Fruit fly (Drosophila melanogaster) whole organism, embryonic: Measurements from ENCODE around the gene Spn28Db.

Source experiments
- Atf6 ChIP-seq: fragments of 200-800 bp; sonication (Bioruptor generic); IDR thresholded peaks from 2 replicates; pipeline ENCODE4 v1.3.6; 2022; ENCODE audit warnings: missing biosample characterization, missing genetic modification characterization
- CG11398 ChIP-seq: fragments of 200-800 bp; sonication (Bioruptor generic); optimal IDR thresholded peaks from 2 replicates; lab custom pipeline; 2016; ENCODE audit warnings: missing biosample characterization, missing genetic modification characterization
- CG11560 ChIP-seq: fragments of 200-800 bp; sonication (Bioruptor generic); IDR thresholded peaks from 3 replicates; pipeline ENCODE4 v1.3.6; 2022; ENCODE audit warnings: missing biosample characterization, missing genetic modification characterization
- CG12071 ChIP-seq: fragments of 200-800 bp; sonication (Bioruptor generic); optimal IDR thresholded peaks from 3 replicates; lab custom pipeline; 2018; ENCODE audit warnings: missing biosample characterization, mild to moderate bottlenecking, missing genetic modification characterization
- CG12769 ChIP-seq: fragments of 200-800 bp; sonication (Bioruptor generic); optimal IDR thresholded peaks from 2 replicates; lab custom pipeline; 2019; ENCODE audit warnings: missing biosample characterization, mild to moderate bottlenecking, missing genetic modification characterization, moderate library complexity
- CG13775 ChIP-seq: fragments of 200-800 bp; sonication (Bioruptor generic); optimal IDR thresholded peaks from 3 replicates; lab custom pipeline; 2017; ENCODE audit warnings: missing biosample characterization, mild to moderate bottlenecking, missing genetic modification characterization
- CG14710 ChIP-seq: fragments of 200-800 bp; sonication (Bioruptor generic); optimal IDR thresholded peaks from 3 replicates; lab custom pipeline; 2019; ENCODE audit warnings: missing biosample characterization, mild to moderate bottlenecking, missing genetic modification characterization, moderate library complexity
- CG15696 ChIP-seq: fragments of 200-800 bp; sonication (Bioruptor generic); optimal IDR thresholded peaks from 2 replicates; lab custom pipeline; 2019; ENCODE audit warnings: missing biosample characterization, mild to moderate bottlenecking, missing genetic modification characterization, moderate library complexity
- CG16813 ChIP-seq: fragments of 200-800 bp; sonication (Bioruptor generic); IDR thresholded peaks from 3 replicates; pipeline ENCODE4 v1.3.6; 2022; ENCODE audit warnings: missing biosample characterization, missing genetic modification characterization; ENCODE audit not compliant: partially characterized antibody
- CG17186 ChIP-seq: fragments of 200-800 bp; sonication (Bioruptor generic); optimal IDR thresholded peaks from 3 replicates; lab custom pipeline; 2017; ENCODE audit warnings: missing biosample characterization, missing genetic modification reagents, missing genetic modification characterization
- CG31365 ChIP-seq: fragments of 200-800 bp; sonication (Bioruptor generic); optimal IDR thresholded peaks from 2 replicates; lab custom pipeline; 2018; ENCODE audit warnings: missing biosample characterization, mild to moderate bottlenecking, missing genetic modification characterization
- CG4617 ChIP-seq: fragments of 200-800 bp; sonication (Bioruptor generic); optimal IDR thresholded peaks from 3 replicates; lab custom pipeline; 2016; ENCODE audit warnings: missing biosample characterization, missing genetic modification characterization, borderline replicate concordance
- CG4820 ChIP-seq: fragments of 200-800 bp; sonication (Bioruptor generic); optimal IDR thresholded peaks from 3 replicates; lab custom pipeline; 2016; ENCODE audit warnings: missing biosample characterization, missing genetic modification characterization
- CG4854 ChIP-seq: fragments of 200-800 bp; sonication (Bioruptor generic); optimal IDR thresholded peaks from 2 replicates; lab custom pipeline; 2016; ENCODE audit warnings: missing biosample characterization, missing genetic modification characterization, inconsistent platforms
- CG6175 ChIP-seq: fragments of 200-800 bp; sonication (Bioruptor generic); IDR thresholded peaks from 3 replicates; pipeline ENCODE4 v1.3.6; 2022; ENCODE audit warnings: missing biosample characterization, missing genetic modification characterization
- CG7963 ChIP-seq: fragments of 200-800 bp; sonication (Bioruptor generic); IDR thresholded peaks from 3 replicates; pipeline ENCODE4 v1.3.6; 2022; ENCODE audit warnings: missing biosample characterization, missing genetic modification characterization; ENCODE audit not compliant: partially characterized antibody
- CG8290 ChIP-seq, 3 experiments: fragments of 200-800 bp; sonication (Bioruptor generic); optimal IDR thresholded peaks; 2 replicates each; lab custom pipeline; 2016 to 2019; ENCODE audit warnings: missing biosample characterization in 3 of 3, missing genetic modification characterization in 3 of 3, mild to moderate bottlenecking in 2 of 3, moderate library complexity in 1 of 3
- CG8478 ChIP-seq: fragments of >200 bp; optimal IDR thresholded peaks from 2 replicates; lab custom pipeline; 2018
- Hand ChIP-seq: fragments of 200-800 bp; sonication (Bioruptor generic); optimal IDR thresholded peaks from 2 replicates; lab custom pipeline; 2017; ENCODE audit warnings: mild to moderate bottlenecking, missing biosample characterization, missing genetic modification reagents, missing genetic modification characterization
- Hey ChIP-seq: fragments of 200-800 bp; sonication (Bioruptor generic); optimal IDR thresholded peaks from 3 replicates; lab custom pipeline; 2018; ENCODE audit warnings: missing biosample characterization, mild to moderate bottlenecking, missing genetic modification characterization
- Mrtf ChIP-seq: fragments of 200-800 bp; sonication (Bioruptor generic); IDR thresholded peaks from 3 replicates; pipeline ENCODE4 v1.3.6; 2022; ENCODE audit warnings: missing biosample characterization, missing genetic modification characterization
- Nf-YB ChIP-seq: fragments of 200-800 bp; sonication (Bioruptor generic); optimal IDR thresholded peaks from 3 replicates; lab custom pipeline; 2019; ENCODE audit warnings: missing biosample characterization, mild to moderate bottlenecking, missing genetic modification characterization, moderate library complexity
- Side ChIP-seq: fragments of 200-800 bp; sonication (Bioruptor generic); optimal IDR thresholded peaks from 2 replicates; lab custom pipeline; 2016; ENCODE audit warnings: missing biosample characterization, missing genetic modification characterization
- Sin3A ChIP-seq: fragments of >200 bp; optimal IDR thresholded peaks from 2 replicates; lab custom pipeline; 2018
- Taf1 ChIP-seq: fragments of 200-800 bp; sonication (Bioruptor generic); IDR thresholded peaks from 2 replicates; pipeline ENCODE4 v1.3.6; 2022; ENCODE audit warnings: missing biosample characterization, missing genetic modification characterization
- ase ChIP-seq: fragments of 200-800 bp; sonication (Bioruptor generic); IDR thresholded peaks from 3 replicates; pipeline ENCODE4 v1.3.6; 2022; ENCODE audit warnings: missing biosample characterization, missing genetic modification characterization
- chif ChIP-seq, 2 experiments: fragments of 200-800 bp; sonication (Bioruptor generic); optimal IDR thresholded peaks; 3 replicates each; lab custom pipeline; 2016; ENCODE audit warnings: missing biosample characterization in 2 of 2, missing genetic modification characterization in 2 of 2
- croc ChIP-seq: fragments of 200-800 bp; sonication (Bioruptor generic); conservative IDR thresholded peaks from 3 replicates; pipeline ENCODE4 v1.3.6; 2022; ENCODE audit warnings: missing biosample characterization, missing genetic modification characterization
- dpn ChIP-seq, 2 experiments: fragments of 200-800 bp; sonication (Bioruptor generic); optimal IDR thresholded peaks; 3 replicates each; lab custom pipeline; 2016; ENCODE audit warnings: missing biosample characterization in 2 of 2, missing genetic modification characterization in 2 of 2
- gem ChIP-seq: fragments of 200-800 bp; sonication (Bioruptor generic); optimal IDR thresholded peaks from 2 replicates; lab custom pipeline; 2019; ENCODE audit warnings: missing biosample characterization, mild to moderate bottlenecking, missing genetic modification characterization, moderate library complexity
- gsb ChIP-seq: fragments of 200-800 bp; sonication (Bioruptor generic); IDR thresholded peaks from 2 replicates; pipeline ENCODE4 v1.3.6; 2022; ENCODE audit warnings: missing biosample characterization, missing genetic modification characterization
- her ChIP-seq: fragments of 200-800 bp; sonication (Bioruptor generic); optimal IDR thresholded peaks from 2 replicates; lab custom pipeline; 2016; ENCODE audit warnings: missing biosample characterization, missing genetic modification characterization
- klu ChIP-seq: fragments of 200-800 bp; sonication (Bioruptor generic); IDR thresholded peaks from 2 replicates; pipeline ENCODE4 v1.3.6; 2022; ENCODE audit warnings: missing biosample characterization, missing genetic modification characterization
- lab ChIP-seq: fragments of 200-800 bp; sonication (Bioruptor generic); optimal IDR thresholded peaks from 3 replicates; lab custom pipeline; 2017; ENCODE audit warnings: missing biosample characterization, missing genetic modification characterization, mild to moderate bottlenecking, moderate library complexity, missing genetic modification reagents
- lmd ChIP-seq: fragments of 200-800 bp; sonication (Bioruptor generic); IDR thresholded peaks from 2 replicates; pipeline ENCODE4 v1.3.6; 2022; ENCODE audit warnings: missing biosample characterization, missing genetic modification characterization
- maf-S ChIP-seq: fragments of 200-800 bp; sonication (Bioruptor generic); optimal IDR thresholded peaks from 2 replicates; lab custom pipeline; 2016; ENCODE audit warnings: missing biosample characterization, missing genetic modification characterization
- odd ChIP-seq: fragments of 200-800 bp; sonication (Bioruptor generic); optimal IDR thresholded peaks from 2 replicates; lab custom pipeline; 2017; ENCODE audit warnings: missing biosample characterization, mild to moderate bottlenecking, missing genetic modification characterization
- pho ChIP-seq: fragments of 200-800 bp; sonication (Bioruptor generic); optimal IDR thresholded peaks from 2 replicates; lab custom pipeline; 2016; ENCODE audit warnings: missing biosample characterization, missing genetic modification characterization
- ranshi ChIP-seq: fragments of 200-800 bp; sonication (Bioruptor generic); IDR thresholded peaks from 2 replicates; pipeline ENCODE4 v1.3.6; 2022; ENCODE audit warnings: missing biosample characterization, missing genetic modification characterization
- rib ChIP-seq: fragments of 200-800 bp; sonication (Bioruptor generic); IDR thresholded peaks from 2 replicates; pipeline ENCODE4 v1.3.6; 2022; ENCODE audit warnings: missing biosample characterization, missing genetic modification characterization
- row ChIP-seq: fragments of 200-800 bp; sonication (Bioruptor generic); IDR thresholded peaks from 3 replicates; pipeline ENCODE4 v1.3.6; 2022; ENCODE audit warnings: missing biosample characterization, missing genetic modification characterization
- salm ChIP-seq: fragments of 200-800 bp; sonication (Bioruptor generic); optimal IDR thresholded peaks from 2 replicates; lab custom pipeline; 2018; ENCODE audit warnings: missing biosample characterization, mild to moderate bottlenecking, missing genetic modification characterization
- seq ChIP-seq: fragments of 200-800 bp; sonication (Bioruptor generic); IDR thresholded peaks from 2 replicates; pipeline ENCODE4 v1.3.6; 2022; ENCODE audit warnings: missing biosample characterization, missing genetic modification characterization
- stwl ChIP-seq: fragments of 200-800 bp; sonication (Bioruptor generic); optimal IDR thresholded peaks from 3 replicates; lab custom pipeline; 2018; ENCODE audit warnings: missing biosample characterization, mild to moderate bottlenecking, missing genetic modification characterization, moderate library complexity
- sug ChIP-seq: fragments of 200-800 bp; optimal IDR thresholded peaks from 2 replicates; lab custom pipeline; 2019; ENCODE audit warnings: missing biosample characterization, mild to moderate bottlenecking, missing genetic modification characterization, moderate library complexity
- twi ChIP-seq: fragments of 200-800 bp; optimal IDR thresholded peaks from 2 replicates; lab custom pipeline; 2019; ENCODE audit warnings: missing biosample characterization, mild to moderate bottlenecking, missing genetic modification characterization, moderate library complexity
- unpg ChIP-seq: fragments of 200-800 bp; sonication (Bioruptor generic); optimal IDR thresholded peaks from 3 replicates; lab custom pipeline; 2018; ENCODE audit warnings: missing biosample characterization, mild to moderate bottlenecking, missing genetic modification characterization, moderate library complexity
- wdn ChIP-seq: fragments of 200-800 bp; sonication (Bioruptor generic); IDR thresholded peaks from 2 replicates; pipeline ENCODE4 v1.3.6; 2022; ENCODE audit warnings: missing biosample characterization, missing genetic modification characterization
- zen ChIP-seq: fragments of 200-800 bp; sonication (Bioruptor generic); optimal IDR thresholded peaks from 3 replicates; lab custom pipeline; 2018; ENCODE audit warnings: missing biosample characterization, mild to moderate bottlenecking, missing genetic modification characterization, moderate library complexity

The Spn28Db gene

DNA sequence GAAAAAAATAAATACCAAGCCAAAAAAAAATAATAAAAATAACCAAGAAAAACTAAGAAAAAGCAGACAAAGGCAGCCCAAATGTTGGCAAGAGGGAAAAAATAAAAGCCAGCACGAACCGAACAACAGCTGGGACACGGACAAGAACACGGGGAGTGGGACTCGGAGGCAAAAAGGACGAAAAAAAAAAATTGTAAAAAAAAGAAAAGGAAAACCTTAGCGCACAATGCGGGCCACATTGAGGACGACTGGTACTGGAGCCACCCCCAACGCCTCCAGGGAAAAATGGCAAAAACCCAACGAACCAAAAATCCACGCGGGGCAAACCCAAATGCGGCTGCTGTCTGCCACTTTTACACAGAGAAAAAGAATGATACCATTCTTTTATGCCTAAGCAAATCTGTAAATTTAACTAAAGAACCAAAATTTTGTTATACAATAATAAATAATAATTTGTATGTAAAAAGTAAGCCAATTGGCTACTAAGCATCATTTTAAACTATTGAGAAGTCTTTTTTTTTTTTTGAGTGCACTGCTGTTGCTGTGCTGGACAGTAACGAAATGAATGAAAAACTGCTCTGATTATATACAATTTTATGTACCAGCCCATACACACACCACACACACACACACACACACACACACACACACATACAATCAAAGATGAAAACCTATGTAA is 41.7 kb upstream of the Spn28Db start (continued):
- TF ChIP-seq chif (GFP tag; optimal IDR thresholded peaks at IDR 0.05; lab: Kevin White, UChicago), result peak in 1 of 2 experiments; percentile 30
- no peak for TF ChIP-seq CG16813 (GFP tag; lab: Robert Waterston, UW)
- TF ChIP-seq salm (tag; lab: Kevin White, UChicago), result no peak
- peak; percentile 33 for TF ChIP-seq CG14710
- no peak for TF ChIP-seq CG8478 (lab: Kevin White, UChicago)
- TF ChIP-seq klu, result peak; percentile 58
- no peak for TF ChIP-seq Sin3A (lab: Kevin White, UChicago)
- peak; percentile 94 for TF ChIP-seq lab (GFP tag; lab: Kevin White, UChicago)
- TF ChIP-seq CG8290 (GFP tag; optimal IDR thresholded peaks at IDR 0.05; lab: Kevin White, UChicago), result no peak
- peak in 1 of 2 experiments; percentile 39 for TF ChIP-seq CG8290 (tag; optimal IDR thresholded peaks at IDR 0.05; lab: Kevin White, UChicago)
- TF ChIP-seq Atf6, result peak; percentile 89
- no peak for TF ChIP-seq CG4854 (GFP tag; lab: Kevin White, UChicago)
- TF ChIP-seq Taf1 (GFP tag; lab: Robert Waterston, UW), result peak; percentile 38; the same call in 1 of the 2 replicates
- no peak for TF ChIP-seq CG31365 (tag; lab: Kevin White, UChicago)
- peak; percentile 83 for TF ChIP-seq row (GFP tag; lab: Robert Waterston, UW)
- TF ChIP-seq CG11398 (GFP tag; lab: Kevin White, UChicago), result no peak
- peak; percentile 63 for TF ChIP-seq unpg (GFP tag; lab: Kevin White, UChicago)
- peak; percentile 60; the same call in 1 of the 2 replicates for TF ChIP-seq gsb
- TF ChIP-seq Hand (GFP tag; lab: Kevin White, UChicago), result peak; percentile 85
- peak; percentile 72; the same call in 1 of the 2 replicates for TF ChIP-seq rib (GFP tag; lab: Robert Waterston, UW)
- peak; percentile 3 to 52 for TF ChIP-seq dpn (GFP tag; optimal IDR thresholded peaks at IDR 0.05; lab: Kevin White, UChicago)
- peak; percentile 42 for TF ChIP-seq CG13775 (GFP tag; lab: Kevin White, UChicago)
- no peak for TF ChIP-seq twi (tag; lab: Kevin White, UChicago)
- TF ChIP-seq CG12071 (GFP tag; lab: Kevin White, UChicago), result peak; percentile 62
- TF ChIP-seq gem (tag; lab: Kevin White, UChicago), result peak; percentile 77
- TF ChIP-seq ase (GFP tag; lab: Robert Waterston, UW), result peak; percentile 73; the same call in 2 of the 3 replicates
- peak; percentile 60 for TF ChIP-seq wdn (GFP tag; lab: Robert Waterston, UW)
- peak; percentile 42 for TF ChIP-seq pho (GFP tag; lab: Kevin White, UChicago)
- TF ChIP-seq her (GFP tag; lab: Kevin White, UChicago), result no peak
- no peak for TF ChIP-seq Hey
- peak; percentile 32 for TF ChIP-seq CG15696 (tag; lab: Kevin White, UChicago)
- TF ChIP-seq CG17186 (GFP tag; lab: Kevin White, UChicago), result no peak
- TF ChIP-seq stwl (tag; lab: Kevin White, UChicago), result no peak
- peak; percentile 30 for TF ChIP-seq CG4820 (GFP tag; lab: Kevin White, UChicago)
- peak; percentile 14 for TF ChIP-seq maf-S (GFP tag; lab: Kevin White, UChicago)
- TF ChIP-seq croc (GFP tag; lab: Robert Waterston, UW), result peak; percentile 29; the same call in 1 of the 3 replicates
- TF ChIP-seq CG12769 (tag; lab: Kevin White, UChicago), result peak; percentile 60
- no peak for TF ChIP-seq CG4617 (GFP tag; lab: Kevin White, UChicago)
- peak; percentile 41 for TF ChIP-seq odd (GFP tag; lab: Kevin White, UChicago)
- peak; percentile 80 for TF ChIP-seq lmd (GFP tag; lab: Robert Waterston, UW)
- peak; percentile 73 for TF ChIP-seq seq (GFP tag; lab: Robert Waterston, UW)
- TF ChIP-seq ranshi (GFP tag; lab: Robert Waterston, UW), result peak; percentile 76
- TF ChIP-seq zen (tag; lab: Kevin White, UChicago), result peak; percentile 36
- 0 out of 3 replicates have a peak, but pooled peaks have one; percentile 49 for TF ChIP-seq CG6175
- TF ChIP-seq Mrtf (GFP tag; lab: Robert Waterston, UW), result peak; percentile 65; the same call in 1 of the 3 replicates
- no peak for TF ChIP-seq CG7963 (GFP tag; lab: Robert Waterston, UW)
- TF ChIP-seq Nf-YB (GFP tag; lab: Kevin White, UChicago), result peak; percentile 2
- peak; percentile 74 for TF ChIP-seq sug (tag; lab: Kevin White, UChicago)
- peak; percentile 59; the same call in 1 of the 3 replicates for TF ChIP-seq CG11560 (tag; lab: Robert Waterston, UW)
- no peak for TF ChIP-seq Side (GFP tag; lab: Kevin White, UChicago)
